Fruit fly (Drosophila melanogaster): Measurements from ENCODE around the gene Ir7a.

Ir7a gene

dm6 chrX:7728251-7729164, 36.3 kb upstream of the Ir7a start, which contains the start of the genes NELF-B and CG12155 (continued):
- TF ChIP-seq p53 (GFP tag; optimal IDR thresholded peaks at IDR 0.05) (no peak), Opbp (GFP tag; IDR thresholded peaks at IDR 0.05; ENCODE audit: partially characterized antibody) (peak; percentile 51; the same call in 2 of the 3 replicates), dmrt99B (tag; optimal IDR thresholded peaks at IDR 0.05) (no peak), CG16815 (GFP tag; optimal IDR thresholded peaks at IDR 0.05) (peak; percentile 31), chm (GFP tag; IDR thresholded peaks at IDR 0.05) (no peak), CG3838 (GFP tag; optimal IDR thresholded peaks at IDR 0.05) (no peak), CG3995 (GFP tag; optimal IDR thresholded peaks at IDR 0.05) (peak; percentile 20), CG42726 (GFP tag; IDR thresholded peaks at IDR 0.05; ENCODE audit: partially characterized antibody) (0 out of 2 replicates have a peak, but pooled peaks have one; percentile 45), CHES-1-like (GFP tag; optimal IDR thresholded peaks at IDR 0.05) (no peak), ci (GFP tag; IDR thresholded peaks at IDR 0.05) (0 out of 3 replicates have a peak, but pooled peaks have one; percentile 8), cato (GFP tag; optimal IDR thresholded peaks at IDR 0.05; ENCODE audit: borderline replicate concordance) (peak; percentile 10), jigr1 (GFP tag; IDR thresholded peaks at IDR 0.05) (no peak), CG6175 (GFP tag; IDR thresholded peaks at IDR 0.05) (no peak), Nf-YB (GFP tag; optimal IDR thresholded peaks at IDR 0.05) (no peak), toy (GFP tag; IDR thresholded peaks at IDR 0.05) (no peak), pan (optimal IDR thresholded peaks at IDR 0.05) (no peak), pan (GFP tag; optimal IDR thresholded peaks at IDR 0.05 in 1 of 2, IDR thresholded peaks at IDR 0.05 in 1 of 2) (no peak), corto (GFP tag; optimal IDR thresholded peaks at IDR 0.05) (no peak), HLHmδ (GFP tag; optimal IDR thresholded peaks at IDR 0.05) (no peak), CG10431 (GFP tag; optimal IDR thresholded peaks at IDR 0.05) (no peak), hbn (GFP tag; IDR thresholded peaks at IDR 0.05; ENCODE audit: partially characterized antibody) (peak; percentile 31; the same call in 1 of the 2 replicates), Elba2 (GFP tag; optimal IDR thresholded peaks at IDR 0.05) (peak; percentile 8), dpn (GFP tag; optimal IDR thresholded peaks at IDR 0.05) (peak; percentile 38 to 54), Sry-δ (GFP tag; optimal IDR thresholded peaks at IDR 0.05) (peak; percentile 82), pum (GFP tag; optimal IDR thresholded peaks at IDR 0.05) (no peak), Jarid2 (GFP tag; optimal IDR thresholded peaks at IDR 0.05) (no peak), gt (GFP tag; IDR thresholded peaks at IDR 0.05) (no peak), CG8388 (GFP tag; optimal IDR thresholded peaks at IDR 0.05) (peak; percentile 30), caup (GFP tag; optimal IDR thresholded peaks at IDR 0.05; ENCODE audit: severe bottlenecking) (no peak), CG13123 (GFP tag; optimal IDR thresholded peaks at IDR 0.05) (peak; percentile 35), Spps (tag; optimal IDR thresholded peaks at IDR 0.05) (no peak), CG7928 (GFP tag; optimal IDR thresholded peaks at IDR 0.05) (no peak), fd64A (GFP tag; optimal IDR thresholded peaks at IDR 0.05) (no peak), otp (GFP tag; IDR thresholded peaks at IDR 0.05) (no peak), Max (GFP tag; optimal IDR thresholded peaks at IDR 0.05) (peak; percentile 61), tna (GFP tag; IDR thresholded peaks at IDR 0.05; ENCODE audit: partially characterized antibody) (no peak), CG6791 (GFP tag; IDR thresholded peaks at IDR 0.05; ENCODE audit: partially characterized antibody) (peak; percentile 66), Poxn (GFP tag; IDR thresholded peaks at IDR 0.05) (no peak), CG9817 (tag; optimal IDR thresholded peaks at IDR 0.05) (peak; percentile 46), phol (tag; optimal IDR thresholded peaks at IDR 0.05) (peak; percentile 65), hb (GFP tag; IDR thresholded peaks at IDR 0.05; ENCODE audit: partially characterized antibody) (peak; percentile 64; the same call in 1 of the 3 replicates), mam (GFP tag; optimal IDR thresholded peaks at IDR 0.05) (peak; percentile 35), CG4282 (GFP tag; optimal IDR thresholded peaks at IDR 0.05) (no peak), Rx (GFP tag; IDR thresholded peaks at IDR 0.05) (no peak), Dbx (GFP tag; IDR thresholded peaks at IDR 0.05) (peak; percentile 47; the same call in 1 of the 3 replicates), cg (GFP tag; optimal IDR thresholded peaks at IDR 0.05) (peak; percentile 81), Sox100B (GFP tag; optimal IDR thresholded peaks at IDR 0.05) (no peak), dysf (GFP tag; IDR thresholded peaks at IDR 0.05) (0 out of 3 replicates have a peak, but pooled peaks have one; percentile 32)
